Worm (Caenorhabditis elegans): ENCODE measurements around the gene srj-27.

srj-27 gene

ce11 chrV:15136772-15137171, 9.5 kb upstream of the srj-27 start, which contains the start of gene aipl-1 (continued):
- TF ChIP-seq hpl-2 (GFP tag; optimal IDR thresholded peaks at IDR 0.05) (no peak), alr-1 (tag; optimal IDR thresholded peaks at IDR 0.05; ENCODE audit: borderline replicate concordance) (no peak), efl-3 (GFP tag; optimal IDR thresholded peaks at IDR 0.05) (no peak), pqm-1 (tag; optimal IDR thresholded peaks at IDR 0.05) (no peak), rnt-1 (tag; optimal IDR thresholded peaks at IDR 0.05) (peak; percentile 93), ceh-82 (tag; optimal IDR thresholded peaks at IDR 0.05) (peak; percentile 79 to 92 (median 87)), isw-1 (GFP tag; IDR thresholded peaks at IDR 0.05) (peak; percentile 66), nhr-71 (tag; optimal IDR thresholded peaks at IDR 0.05) (peak; percentile 87), ceh-8 (GFP tag; optimal IDR thresholded peaks at IDR 0.05) (no peak), elt-3 (tag; optimal IDR thresholded peaks at IDR 0.05) (peak in 2 of 6 experiments; percentile 9 to 83), mef-2 (tag; optimal IDR thresholded peaks at IDR 0.05) (peak; percentile 43), hlh-4 (tag; optimal IDR thresholded peaks at IDR 0.05) (no peak), vab-15 (tag; optimal IDR thresholded peaks at IDR 0.05) (peak; percentile 78), dsc-1 (tag; optimal IDR thresholded peaks at IDR 0.05) (peak; percentile 36), zag-1 (tag; optimal IDR thresholded peaks at IDR 0.05) (no peak), ceh-63 (GFP tag; optimal IDR thresholded peaks at IDR 0.05) (no peak), lin-14 (GFP tag; optimal IDR thresholded peaks at IDR 0.05) (peak; percentile 86), C34B4.2 (tag; optimal IDR thresholded peaks at IDR 0.05) (no peak), nhr-11 (tag; optimal IDR thresholded peaks at IDR 0.05) (peak; percentile 24), irx-1 (tag; optimal IDR thresholded peaks at IDR 0.05) (peak; percentile 13), unc-130 (tag; optimal IDR thresholded peaks at IDR 0.05) (peak; percentile 76), lin-13 (GFP tag; optimal IDR thresholded peaks at IDR 0.05) (peak; percentile 81), unc-62 (GFP tag; optimal IDR thresholded peaks at IDR 0.05) (no peak), blmp-1 (tag; optimal IDR thresholded peaks at IDR 0.05) (peak; percentile 95), sox-4 (tag; optimal IDR thresholded peaks at IDR 0.05) (no peak), unc-98 (GFP tag; IDR thresholded peaks at IDR 0.05) (no peak), tlp-1 (tag; optimal IDR thresholded peaks at IDR 0.05) (no peak), nhr-90 (tag; optimal IDR thresholded peaks at IDR 0.05; ENCODE audit: poor library complexity) (peak; percentile 56), egl-27 (tag; optimal IDR thresholded peaks at IDR 0.05) (no peak), nhr-77 (tag; optimal IDR thresholded peaks at IDR 0.05) (peak; percentile 76), ets-5 (GFP tag; IDR thresholded peaks at IDR 0.05) (no peak), aha-1 (tag; optimal IDR thresholded peaks at IDR 0.05) (no peak), hlh-17 (GFP tag; optimal IDR thresholded peaks at IDR 0.05; ENCODE audit: borderline replicate concordance) (no peak), skn-1 (tag; optimal IDR thresholded peaks at IDR 0.05) (peak; percentile 86), dpl-1 (GFP tag; optimal IDR thresholded peaks at IDR 0.05) (peak; percentile 85 to 90 (median 87)), nhr-19 (GFP tag; conservative IDR thresholded peaks at IDR 0.05) (peak; percentile 72; the same call in 1 of the 2 replicates), elt-2 (tag; optimal IDR thresholded peaks at IDR 0.05) (peak; percentile 21), nhr-12 (tag; optimal IDR thresholded peaks at IDR 0.05) (no peak), zip-4 (GFP tag; optimal IDR thresholded peaks at IDR 0.05) (no peak), nhr-85 (tag) (peak; percentile 47), xbp-1 (tag; optimal IDR thresholded peaks at IDR 0.05) (peak; percentile 69), nhr-237 (tag; optimal IDR thresholded peaks at IDR 0.05) (peak; percentile 6), efl-1 (optimal IDR thresholded peaks at IDR 0.05) (peak; percentile 90 to 92), efl-1 (GFP tag; optimal IDR thresholded peaks at IDR 0.05 in 1 of 2) (peak; percentile 88 to 99), tbx-2 (tag; optimal IDR thresholded peaks at IDR 0.05) (peak; percentile 70), pax-3 (tag; optimal IDR thresholded peaks at IDR 0.05) (peak; percentile 89), ztf-11 (tag; optimal IDR thresholded peaks at IDR 0.05) (peak in 1 of 2 experiments; percentile 67), lin-15B (tag; optimal IDR thresholded peaks at IDR 0.05) (peak; percentile 94), fkh-4 (tag; optimal IDR thresholded peaks at IDR 0.05; ENCODE audit: borderline replicate concordance) (no peak), nhr-76 (tag; optimal IDR thresholded peaks at IDR 0.05) (no peak), nhr-84 (tag; optimal IDR thresholded peaks at IDR 0.05) (no peak), ces-1 (GFP tag; optimal IDR thresholded peaks at IDR 0.05) (no peak), fkh-8 (tag; optimal IDR thresholded peaks at IDR 0.05) (peak; percentile 87)

Data from whole organism, L1 larva.